Fruit fly (Drosophila melanogaster): ENCODE measurements around the gene mRpL13.

DNA sequence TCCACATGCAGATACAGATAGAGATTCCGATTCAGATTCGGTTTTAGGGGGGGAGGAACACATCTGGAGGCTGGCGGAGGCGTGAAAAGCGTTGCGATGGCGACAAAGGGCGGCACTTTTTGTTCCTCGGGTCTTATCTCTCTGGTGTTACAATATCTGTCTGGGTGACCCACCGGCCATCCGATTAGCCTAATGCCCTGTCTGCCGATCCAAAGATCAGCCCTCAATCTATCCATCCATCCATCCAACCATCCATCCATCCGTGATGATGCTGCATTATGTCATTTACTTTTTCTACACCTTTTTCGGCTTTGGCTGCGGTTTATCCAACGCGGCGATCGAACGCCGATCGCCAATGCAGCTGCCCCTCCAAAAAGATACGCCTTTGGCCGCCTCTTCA is 38.9 kb upstream of the mRpL13 start:
- TF ChIP-seq dl (GFP tag; optimal IDR thresholded peaks at IDR 0.05; ENCODE audit: insufficient read depth in 1 of 2, partially characterized antibody in 2 of 2): no peak
- no peak for TF ChIP-seq sage (GFP tag; optimal IDR thresholded peaks at IDR 0.05)
- TF ChIP-seq h (GFP tag; optimal IDR thresholded peaks at IDR 0.05): no peak
- TF ChIP-seq pan (optimal IDR thresholded peaks at IDR 0.05): no peak
- no peak for TF ChIP-seq brk (GFP tag; optimal IDR thresholded peaks at IDR 0.05)
- TF ChIP-seq fru (GFP tag; optimal IDR thresholded peaks at IDR 0.05): no peak
- no peak for TF ChIP-seq jim (GFP tag; optimal IDR thresholded peaks at IDR 0.05)
- TF ChIP-seq ey (GFP tag; optimal IDR thresholded peaks at IDR 0.05): no peak
- no peak for TF ChIP-seq rgr (GFP tag; optimal IDR thresholded peaks at IDR 0.05)
